Worm (Caenorhabditis elegans): ENCODE data around the gene F11G11.4.

F11G11.4 gene

ce11 chrII:4857086-4857485 lies 3.3 kb upstream of the F11G11.4 start:
- peak; percentile 4 for TF ChIP-seq pha-4 (tag; optimal IDR thresholded peaks at IDR 0.05)
- peak; percentile 69 for TF ChIP-seq ama-1 (optimal IDR thresholded peaks at IDR 0.05)
- TF ChIP-seq ceh-9 (tag; optimal IDR thresholded peaks at IDR 0.05): no peak
- peak; percentile 10 for TF ChIP-seq ceh-28 (tag; optimal IDR thresholded peaks at IDR 0.05)
- TF ChIP-seq nfya-1 (tag; optimal IDR thresholded peaks at IDR 0.05; ENCODE audit: insufficient read depth): peak; percentile 26
- no peak for TF ChIP-seq nhr-11 (tag; optimal IDR thresholded peaks at IDR 0.05)
- no peak for TF ChIP-seq nhr-77 (tag; optimal IDR thresholded peaks at IDR 0.05)
- TF ChIP-seq nhr-25 (tag; optimal IDR thresholded peaks at IDR 0.05): peak; percentile 23
- no peak for TF ChIP-seq mml-1 (tag; optimal IDR thresholded peaks at IDR 0.05)
- TF ChIP-seq lsy-12 (tag; optimal IDR thresholded peaks at IDR 0.05): peak; percentile 36
- peak; percentile 96 for TF ChIP-seq elt-2 (tag; optimal IDR thresholded peaks at IDR 0.05)
- TF ChIP-seq pqm-1 (tag; optimal IDR thresholded peaks at IDR 0.05): peak; percentile 25
- no peak for TF ChIP-seq sea-2 (GFP tag; optimal IDR thresholded peaks at IDR 0.05)
- TF ChIP-seq ZK546.5 (tag; optimal IDR thresholded peaks at IDR 0.05): no peak

ce11 chrII:4857873-4858364 lies 2.5 kb upstream of the F11G11.4 start, which contains the start of gene F11G11.5:
Gene F11G11.5 (plus strand): TSS chrII:4857923.
- TF ChIP-seq ceh-82 (tag; optimal IDR thresholded peaks at IDR 0.05) (no peak), nhr-43 (tag; optimal IDR thresholded peaks at IDR 0.05; ENCODE audit: poor library complexity, severe bottlenecking) (peak; percentile 4), ama-1 (optimal IDR thresholded peaks at IDR 0.05) (peak; percentile 76)

DNA sequence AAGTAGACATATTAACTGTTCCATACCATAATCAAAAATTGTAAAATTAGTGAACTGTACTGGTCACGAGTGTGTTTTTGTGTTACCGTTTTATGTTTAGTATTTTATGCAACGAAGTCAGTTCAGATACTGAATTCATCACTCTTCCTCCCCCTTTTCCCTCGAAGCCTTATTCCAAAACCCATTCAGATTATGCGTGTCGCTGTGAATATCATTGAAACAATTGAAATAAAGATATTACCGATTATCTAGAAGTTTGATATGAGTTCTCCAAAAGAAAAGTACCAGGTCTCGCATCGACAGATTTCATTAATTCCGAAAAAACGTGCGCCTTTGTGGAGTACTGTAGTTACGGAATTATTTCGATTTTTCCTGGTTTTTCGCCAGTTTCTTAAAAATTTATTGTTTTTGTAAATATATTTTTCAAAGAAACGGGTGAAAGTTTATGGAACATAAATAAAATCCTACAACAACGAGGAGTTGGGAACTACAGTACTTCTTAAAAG lies 1.4 kb upstream of the F11G11.4 start:
- TF ChIP-seq nhr-25 (tag; optimal IDR thresholded peaks at IDR 0.05): no peak
- TF ChIP-seq lsy-12 (tag; optimal IDR thresholded peaks at IDR 0.05): peak; percentile 12
- no peak for TF ChIP-seq nhr-237 (tag; optimal IDR thresholded peaks at IDR 0.05)
- peak; percentile 4 for TF ChIP-seq elt-2 (tag; optimal IDR thresholded peaks at IDR 0.05)
- TF ChIP-seq ama-1 (optimal IDR thresholded peaks at IDR 0.05): peak; percentile 46

DNA sequence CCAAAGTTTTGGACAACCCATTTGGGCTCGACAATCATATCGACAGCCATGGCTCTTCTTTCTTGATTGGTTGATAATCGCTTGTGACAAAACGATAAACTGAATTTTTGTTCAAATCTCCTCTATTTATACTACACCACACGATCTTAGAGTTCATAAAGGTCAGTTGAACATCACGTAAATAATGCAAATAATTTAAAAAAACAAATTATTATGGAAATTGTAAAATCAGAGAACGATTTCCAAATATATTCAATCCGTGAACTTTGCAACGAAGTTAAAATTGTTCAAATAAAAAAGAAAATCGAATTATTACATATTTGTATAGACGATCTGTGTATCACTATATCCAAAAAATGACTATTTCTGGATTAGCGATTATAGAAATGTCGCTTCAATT lies 3.0 kb downstream of the F11G11.4 start, which contains the start of the genes mpst-4 and F11G11.14:
mpst-4 (minus strand) TSS at position 101 of the 400 bp plus-strand sequence.
F11G11.14 (plus strand) TSS at position 325 of the 400 bp plus-strand sequence.
- no peak for TF ChIP-seq nhr-23 (tag; optimal IDR thresholded peaks at IDR 0.05)
- no peak for TF ChIP-seq R02D3.7 (tag; optimal IDR thresholded peaks at IDR 0.05)
- no peak for TF ChIP-seq daf-12 (tag; optimal IDR thresholded peaks at IDR 0.05)
- no peak for TF ChIP-seq ama-1 (optimal IDR thresholded peaks at IDR 0.05)
- no peak for TF ChIP-seq nhr-77 (tag; optimal IDR thresholded peaks at IDR 0.05)
- no peak for TF ChIP-seq skn-1 (tag; optimal IDR thresholded peaks at IDR 0.05)

DNA sequence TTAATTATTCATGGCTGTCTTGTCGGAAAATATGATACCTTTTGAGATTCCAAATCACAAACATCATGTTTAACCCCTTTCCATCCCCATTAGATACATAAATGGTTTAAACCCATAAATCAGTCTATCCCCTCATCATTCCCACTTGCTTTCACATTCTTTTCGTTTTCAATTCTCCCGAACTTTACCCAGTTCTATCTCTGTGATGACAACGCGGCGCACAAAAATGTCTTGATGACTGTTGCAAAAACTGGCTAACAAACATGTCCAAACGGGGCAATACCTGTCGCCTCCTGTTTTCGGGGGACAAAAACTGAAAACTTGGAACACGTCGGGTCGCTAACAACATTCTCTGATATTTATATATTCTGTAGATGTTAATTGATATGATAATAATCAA lies 5.7 kb downstream of the F11G11.4 start:
- TF ChIP-seq fos-1 (tag; optimal IDR thresholded peaks at IDR 0.05) (no peak), elt-3 (tag; optimal IDR thresholded peaks at IDR 0.05) (peak in 1 of 3 experiments; percentile 73), nhr-43 (tag; optimal IDR thresholded peaks at IDR 0.05; ENCODE audit: poor library complexity, severe bottlenecking) (peak; percentile 74), nhr-23 (tag; optimal IDR thresholded peaks at IDR 0.05) (peak; percentile 64), nhr-25 (tag; optimal IDR thresholded peaks at IDR 0.05) (peak; percentile 78), ceh-9 (tag; optimal IDR thresholded peaks at IDR 0.05) (no peak), daf-12 (tag; optimal IDR thresholded peaks at IDR 0.05) (no peak), R02D3.7 (tag; optimal IDR thresholded peaks at IDR 0.05) (peak; percentile 28), lin-15B (tag; optimal IDR thresholded peaks at IDR 0.05) (no peak), ama-1 (optimal IDR thresholded peaks at IDR 0.05) (peak; percentile 91), sea-2 (GFP tag; optimal IDR thresholded peaks at IDR 0.05) (no peak), mml-1 (tag; optimal IDR thresholded peaks at IDR 0.05) (no peak), unc-62 (GFP tag; optimal IDR thresholded peaks at IDR 0.05) (peak; percentile 50), pqm-1 (tag; optimal IDR thresholded peaks at IDR 0.05) (no peak), nhr-77 (tag; optimal IDR thresholded peaks at IDR 0.05) (peak; percentile 16), jun-1 (tag; optimal IDR thresholded peaks at IDR 0.05) (no peak), nfya-1 (tag; optimal IDR thresholded peaks at IDR 0.05; ENCODE audit: insufficient read depth) (peak; percentile 25)

ce11 chrII:4867476-4867875 lies 7.1 kb downstream of the F11G11.4 start, which contains the start of gene col-17:
Gene col-17 (minus strand): TSS chrII:4867576.
- TF ChIP-seq nhr-11 (tag; optimal IDR thresholded peaks at IDR 0.05) (no peak), ceh-9 (tag; optimal IDR thresholded peaks at IDR 0.05) (no peak), ceh-28 (tag; optimal IDR thresholded peaks at IDR 0.05) (no peak), fos-1 (tag; optimal IDR thresholded peaks at IDR 0.05) (no peak), lin-39 (tag; optimal IDR thresholded peaks at IDR 0.05) (no peak), unc-39 (tag; optimal IDR thresholded peaks at IDR 0.05) (no peak), egl-27 (tag; optimal IDR thresholded peaks at IDR 0.05) (no peak), daf-12 (tag; optimal IDR thresholded peaks at IDR 0.05) (no peak), nfya-1 (tag; optimal IDR thresholded peaks at IDR 0.05; ENCODE audit: insufficient read depth) (no peak), pqm-1 (tag; optimal IDR thresholded peaks at IDR 0.05) (no peak), elt-2 (tag; optimal IDR thresholded peaks at IDR 0.05) (no peak), aly-2 (tag; optimal IDR thresholded peaks at IDR 0.05) (no peak), jun-1 (tag; optimal IDR thresholded peaks at IDR 0.05) (no peak), ceh-16 (tag; optimal IDR thresholded peaks at IDR 0.05) (no peak), ztf-11 (tag; optimal IDR thresholded peaks at IDR 0.05) (no peak), elt-1 (tag; optimal IDR thresholded peaks at IDR 0.05) (no peak)
